Fruit fly (Drosophila melanogaster) whole organism, larva: ENCODE measurements around the gene CG7781.

ENCODE experiments used
- noc ChIP-seq: fragments of 200-800 bp; sonication (Bioruptor generic); optimal IDR thresholded peaks from 3 replicates; lab custom pipeline; 2019; ENCODE audit warnings: missing biosample characterization, mild to moderate bottlenecking, missing genetic modification characterization, moderate library complexity

CG7781 gene

DNA sequence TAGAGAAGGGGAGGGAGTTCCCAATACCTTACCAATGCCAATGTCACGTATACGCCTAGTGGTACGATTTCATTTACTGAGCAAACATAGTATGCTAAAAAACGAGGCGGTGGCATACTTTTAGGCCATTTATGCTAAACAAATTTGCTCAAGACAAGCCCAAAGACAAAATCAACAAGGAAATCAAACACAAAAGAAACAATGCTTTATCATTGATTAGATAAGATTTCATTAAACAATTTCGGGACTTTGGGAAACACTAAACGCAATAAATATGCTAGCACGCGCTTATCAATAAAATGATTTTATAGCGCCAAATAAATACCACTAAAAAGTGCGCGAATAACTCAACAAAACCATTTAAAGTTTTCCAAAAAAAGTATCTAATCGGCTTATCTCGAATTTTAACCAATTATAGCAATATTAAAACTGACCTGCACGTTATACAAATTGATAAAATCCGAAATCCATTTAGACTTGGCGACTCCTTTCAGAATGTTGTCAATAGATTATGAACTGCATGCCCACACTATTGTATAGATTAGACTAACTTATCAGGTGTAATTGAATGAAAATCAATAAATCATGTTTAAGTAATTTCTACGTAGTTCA is 25.5 kb upstream of the CG7781 start:
- TF ChIP-seq noc, result peak; percentile 89

DNA sequence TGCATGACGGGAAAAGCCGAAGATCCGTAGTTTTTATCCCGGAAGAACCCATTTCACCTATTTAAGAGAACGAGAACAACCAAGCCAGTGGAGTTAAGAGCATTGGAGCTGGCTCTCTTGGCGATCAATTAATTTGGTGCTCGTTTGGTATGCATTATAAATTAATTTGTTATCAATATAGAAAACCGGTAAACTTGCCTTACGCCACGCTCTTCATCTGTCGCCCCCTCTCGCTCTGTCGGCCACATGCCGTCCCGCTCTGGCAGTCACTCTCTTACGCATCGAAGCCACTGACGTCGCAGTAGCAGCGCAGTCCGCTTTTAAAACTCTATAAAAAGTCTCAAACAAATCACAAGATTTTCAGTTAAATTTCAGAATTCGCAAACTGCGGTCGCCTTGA is 21.1 kb upstream of the CG7781 start, which contains the start of gene CG7778:
TSS of gene CG7778 (plus strand) at position 361 of the 400 bp plus-strand sequence.
- no peak for TF ChIP-seq noc

- peak; percentile 51 for TF ChIP-seq noc
Observed at dm6 chr2L:8344536-8344935, 19.3 kb upstream of the CG7781 start.

DNA sequence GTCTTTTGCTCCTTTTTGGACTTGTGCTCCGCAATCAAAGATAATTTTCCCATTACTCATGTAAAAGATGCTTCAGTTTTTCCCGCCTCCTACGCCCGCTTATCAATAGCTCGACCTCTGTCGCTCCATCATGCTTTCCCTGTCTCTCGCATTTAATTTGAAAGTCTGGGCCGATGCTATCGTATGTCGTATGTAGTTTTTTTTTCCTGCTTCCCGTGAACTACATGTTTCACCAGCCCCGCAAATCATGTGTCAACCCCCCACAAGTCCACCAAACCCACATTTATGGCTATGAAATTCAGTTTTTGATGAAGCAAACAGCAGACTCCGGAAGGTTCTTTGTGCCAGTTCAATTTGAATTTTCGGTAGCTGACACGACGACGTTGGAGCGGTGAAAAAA is 17.2 kb upstream of the CG7781 start, which contains the start of gene CG14273:
TSS of gene CG14273 (plus strand) at position 301 of the 400 bp plus-strand sequence.
- no peak for TF ChIP-seq noc

dm6 chr2L:8339751-8340349 is 14.6 kb upstream of the CG7781 start:
- TF ChIP-seq noc, result no peak

DNA sequence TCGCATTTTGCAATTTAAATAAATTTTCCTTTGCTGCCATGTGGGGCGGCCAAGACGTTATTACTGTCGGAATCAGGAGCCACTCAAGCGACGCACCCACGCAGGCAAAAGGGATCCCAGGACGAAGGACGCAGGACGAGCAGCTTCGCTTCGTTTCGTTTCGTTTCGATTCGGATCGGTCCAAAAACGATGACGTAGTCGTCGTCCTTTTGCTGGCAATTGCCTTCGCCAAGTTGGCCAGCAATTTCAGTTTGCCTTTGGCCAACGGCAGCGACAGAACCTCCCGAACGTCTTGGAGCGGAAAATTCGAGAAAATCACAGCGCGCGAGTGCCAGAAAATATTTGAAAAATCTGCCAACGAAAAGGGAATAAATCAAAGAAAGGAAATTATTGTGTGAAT is 12.8 kb upstream of the CG7781 start, which contains the start of gene witty:
TSS of gene witty (plus strand) at position 249 of the 400 bp plus-strand sequence.
- no peak for TF ChIP-seq noc

dm6 chr2L:8334705-8335104 is 9.5 kb upstream of the CG7781 start:
- no peak for TF ChIP-seq noc

DNA sequence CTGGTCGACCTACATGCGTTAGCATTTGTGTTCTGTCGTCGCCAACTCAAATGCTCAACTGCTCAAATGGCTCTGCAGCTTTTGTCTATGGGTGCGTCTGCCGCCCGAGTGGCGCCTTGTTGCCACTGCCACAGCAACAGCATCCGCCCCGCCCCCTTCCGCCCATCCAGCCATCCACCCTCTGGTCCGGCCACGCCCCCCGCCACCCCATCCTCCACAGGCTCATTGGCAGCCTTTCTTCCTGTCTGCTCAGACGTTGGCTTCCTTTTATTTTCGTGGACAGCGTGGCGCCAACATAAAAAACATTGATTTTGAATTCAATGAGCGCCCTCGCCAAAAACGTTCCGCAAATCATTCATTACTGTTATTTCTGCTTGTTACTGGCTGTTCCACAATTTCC is 8.4 kb upstream of the CG7781 start:
- TF ChIP-seq noc, result no peak

dm6 chr2L:8333185-8333584 is 8.0 kb upstream of the CG7781 start:
- TF ChIP-seq noc, result no peak

DNA sequence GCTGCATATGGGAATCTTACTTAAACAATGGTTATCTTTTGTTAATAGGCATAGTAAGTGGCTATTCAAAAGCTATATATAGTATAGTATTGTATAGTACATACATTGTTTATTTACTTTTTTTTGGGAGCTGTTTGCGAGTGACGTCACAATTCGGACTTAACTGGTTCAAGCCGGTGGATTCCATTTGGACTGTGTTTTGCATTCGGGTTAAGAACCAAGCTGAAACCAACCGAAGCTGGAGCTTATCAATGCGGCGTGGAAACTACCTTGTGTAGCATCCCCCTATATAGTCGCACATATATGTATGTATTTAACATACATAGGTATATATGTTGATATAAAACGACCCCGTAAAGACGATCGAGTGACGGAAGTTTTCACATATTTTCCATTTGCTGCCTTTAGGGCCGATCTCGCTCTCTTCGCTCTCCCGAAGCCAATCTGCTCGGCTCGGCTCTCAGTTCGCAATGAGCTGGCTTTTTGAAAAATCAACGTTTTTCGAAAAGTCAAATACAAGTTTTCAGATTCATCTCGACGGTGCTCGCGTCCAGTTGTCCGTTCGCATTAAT is 3.4 kb upstream of the CG7781 start:
- no peak for TF ChIP-seq noc

DNA sequence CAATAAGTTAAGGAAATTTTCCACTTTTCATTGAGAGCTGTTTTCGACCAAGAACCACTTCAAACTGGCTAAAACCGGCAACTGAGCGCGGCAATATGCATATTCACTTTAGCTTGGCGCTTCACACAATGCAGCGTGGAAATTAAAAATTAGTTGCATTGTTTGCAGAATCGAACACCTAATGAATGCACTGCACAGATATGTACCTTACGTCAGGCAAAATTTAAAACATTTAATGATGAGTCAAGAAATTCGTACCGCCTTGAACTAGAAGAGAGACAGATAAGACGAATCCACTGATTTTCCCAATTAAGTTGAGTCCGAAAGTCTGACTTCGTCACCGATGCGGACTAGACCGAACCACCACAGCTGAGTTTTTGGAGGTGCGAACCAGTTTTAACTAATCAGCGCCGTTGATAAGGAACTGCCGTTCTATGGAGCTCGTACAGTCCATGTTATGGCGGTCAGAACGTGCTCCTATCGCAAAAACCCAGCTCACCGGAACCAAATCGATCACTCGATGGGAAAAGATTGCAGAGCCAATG is 2.6 kb upstream of the CG7781 start:
- TF ChIP-seq noc, result peak; percentile 0

DNA sequence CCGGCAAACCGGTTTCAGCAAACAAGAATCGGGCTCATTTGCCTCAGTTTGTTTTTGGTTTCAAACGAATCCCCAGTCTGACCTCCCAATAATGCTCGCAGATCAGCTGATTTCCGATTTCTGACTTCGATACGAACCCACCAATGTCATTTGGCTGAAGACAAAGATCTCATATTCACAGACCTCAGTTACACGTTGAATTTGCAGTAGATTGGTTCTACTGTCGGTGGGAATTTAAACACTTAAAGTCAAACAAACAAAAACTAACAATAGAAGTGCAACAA is 2.0 kb upstream of the CG7781 start, which contains the start of gene CG14275:
TSS of gene CG14275 (plus strand) at position 185 of the 284 bp plus-strand sequence.
- no peak for TF ChIP-seq noc

dm6 chr2L:8326414-8327271 is 1.4 kb upstream of the CG7781 start:
- TF ChIP-seq noc, result peak; percentile 13

dm6 chr2L:8319858-8320525 is 5.2 kb downstream of the CG7781 start, which contains the start of the genes mtsh and strat:
Gene mtsh (minus strand): TSS chr2L:8319908.
Gene strat (plus strand): TSS chr2L:8320328.
- TF ChIP-seq noc, result peak; percentile 15

DNA sequence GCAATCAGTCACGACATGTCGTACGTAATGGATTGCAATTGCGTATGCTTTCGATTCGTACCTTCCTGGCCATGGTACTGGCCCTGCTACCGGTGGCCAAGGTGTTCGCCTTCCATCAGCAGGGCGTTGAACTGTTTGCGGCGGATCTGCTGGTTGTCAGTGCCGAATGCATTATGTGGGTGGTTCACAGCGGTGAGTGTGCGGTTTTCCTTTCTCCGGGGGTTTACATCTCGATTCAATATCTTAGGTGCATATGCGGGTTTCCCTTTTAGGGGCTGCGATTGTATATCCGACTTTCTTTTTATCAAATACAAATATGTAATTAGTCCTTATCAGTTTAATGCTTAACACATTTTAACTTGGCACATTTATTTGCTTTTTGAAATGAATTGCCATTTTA is 13.5 kb downstream of the CG7781 start:
- TF ChIP-seq noc, result no peak

- peak; percentile 91 for TF ChIP-seq noc
Observed at dm6 chr2L:8311091-8311490, 14.1 kb downstream of the CG7781 start, which contains the start of the genes CG7810 and CG7806. Gene CG7810 (minus strand): TSS chr2L:8311195. Gene CG7806 (plus strand): TSS chr2L:8311399.
